Worm (Caenorhabditis elegans) whole organism, L4 larva: ENCODE measurements around the gene aqp-7.

Experiments
- F10B5.3 ChIP-seq: sonication (generic microtip); optimal IDR thresholded peaks from 2 replicates; lab custom pipeline; 2016; ENCODE audit warnings: mild to moderate bottlenecking, missing genetic modification characterization, missing compliant biosample characterization
- R02D3.7 ChIP-seq: fragments of 150-350 bp; sonication (generic microtip); optimal IDR thresholded peaks from 3 replicates; lab custom pipeline; 2014; ENCODE audit warnings: missing biosample characterization, missing genetic modification characterization
- Y105C5A.15 ChIP-seq: fragments of 200-800 bp; sonication (Bioruptor generic); IDR thresholded peaks from 2 replicates; pipeline ENCODE4 v1.3.6; 2022; ENCODE audit warnings: missing genetic modification characterization, missing compliant biosample characterization
- Y48G9A.11 ChIP-seq: fragments of 200-800 bp; sonication (Bioruptor generic); IDR thresholded peaks from 2 replicates; pipeline ENCODE4 v1.3.6; 2022; ENCODE audit warnings: missing genetic modification reagents, missing genetic modification characterization, missing compliant biosample characterization
- Y5F2A.4 ChIP-seq: fragments of 200-800 bp; sonication (Bioruptor generic); optimal IDR thresholded peaks from 2 replicates; lab custom pipeline; 2018; ENCODE audit warnings: mild to moderate bottlenecking, missing genetic modification characterization, missing compliant biosample characterization
- aha-1 ChIP-seq: fragments of 150-350 bp; peaks from one replicate; lab custom pipeline; 2014; ENCODE audit warnings: missing biosample characterization, missing genetic modification characterization
- attf-4 ChIP-seq: sonication (generic microtip); optimal IDR thresholded peaks from 3 replicates; lab custom pipeline; 2017; ENCODE audit warnings: missing biosample characterization, missing genetic modification characterization
- ceh-20 ChIP-seq: fragments of 200-800 bp; sonication (Bioruptor generic); IDR thresholded peaks from 2 replicates; pipeline ENCODE4 v1.3.6; 2022; ENCODE audit warnings: missing genetic modification reagents, missing genetic modification characterization, missing compliant biosample characterization
- ceh-28 ChIP-seq: fragments of 150-350 bp; optimal IDR thresholded peaks from 2 replicates; lab custom pipeline; 2014; ENCODE audit warnings: missing biosample characterization, missing genetic modification reagents, missing genetic modification characterization
- ces-1 ChIP-seq: fragments of 150-350 bp; sonication (generic microtip); optimal IDR thresholded peaks from 4 replicates; lab custom pipeline; 2014; ENCODE audit warnings: missing biosample characterization, missing genetic modification reagents, missing genetic modification characterization
- ctbp-1 ChIP-seq: fragments of 200-800 bp; sonication (Bioruptor generic); IDR thresholded peaks from 2 replicates; pipeline ENCODE4 v1.3.6; 2022; ENCODE audit warnings: missing genetic modification reagents, missing genetic modification characterization, missing compliant biosample characterization
- daf-19 ChIP-seq: fragments of 200-800 bp; sonication (Bioruptor generic); conservative IDR thresholded peaks from 2 replicates; pipeline ENCODE4 v1.3.6; 2022; ENCODE audit warnings: missing genetic modification characterization, missing compliant biosample characterization
- daf-8 ChIP-seq: fragments of 200-800 bp; sonication (Bioruptor generic); IDR thresholded peaks from 2 replicates; pipeline ENCODE4 v1.3.6; 2022; ENCODE audit warnings: missing genetic modification characterization, missing compliant biosample characterization
- dmd-6 ChIP-seq: fragments of 200-800 bp; sonication (Bioruptor generic); IDR thresholded peaks from 2 replicates; pipeline ENCODE4 v1.3.6; 2022; ENCODE audit warnings: missing genetic modification reagents, missing genetic modification characterization, missing compliant biosample characterization
- dpl-1 ChIP-seq: fragments of 150-350 bp; optimal IDR thresholded peaks from 2 replicates; lab custom pipeline; 2014; ENCODE audit warnings: missing biosample characterization, missing genetic modification reagents, missing genetic modification characterization
- dve-1 ChIP-seq: sonication (generic microtip); optimal IDR thresholded peaks from 2 replicates; lab custom pipeline; 2017; ENCODE audit warnings: antibody characterized with exemption, mild to moderate bottlenecking, missing genetic modification characterization, missing compliant biosample characterization; ENCODE audit not compliant: insufficient read depth
- fkh-10 ChIP-seq: fragments of 150-350 bp; optimal IDR thresholded peaks from 2 replicates; lab custom pipeline; 2014; ENCODE audit warnings: missing biosample characterization, missing genetic modification reagents, missing genetic modification characterization
- gei-8 ChIP-seq: fragments of 200-800 bp; sonication (Bioruptor generic); optimal IDR thresholded peaks from 2 replicates; lab custom pipeline; 2018; ENCODE audit warnings: mild to moderate bottlenecking, missing genetic modification characterization, missing compliant biosample characterization
- lin-13 ChIP-seq: fragments of 150-350 bp; optimal IDR thresholded peaks from 2 replicates; lab custom pipeline; 2014; ENCODE audit warnings: missing biosample characterization, missing genetic modification reagents, missing genetic modification characterization
- lin-15B ChIP-seq: fragments of 150-350 bp; sonication (generic microtip); optimal IDR thresholded peaks from 3 replicates; lab custom pipeline; 2014; ENCODE audit warnings: missing biosample characterization, missing genetic modification characterization
- lin-29 ChIP-seq: fragments of 200-800 bp; sonication (Bioruptor generic); IDR thresholded peaks from 2 replicates; pipeline ENCODE4 v1.3.6; 2022; ENCODE audit warnings: missing genetic modification reagents, missing genetic modification characterization, missing compliant biosample characterization
- mdl-1 ChIP-seq, 2 experiments: fragments of 150-350 bp in 1 of 2; sonication (generic microtip) in 1 of 2; optimal IDR thresholded peaks; 2 replicates each; lab custom pipeline; 2014 to 2017; ENCODE audit warnings: missing biosample characterization in 2 of 2, missing genetic modification characterization in 2 of 2
- mdt-29 ChIP-seq: fragments of 200-800 bp; sonication (Bioruptor generic); IDR thresholded peaks from 2 replicates; pipeline ENCODE4 v1.3.6; 2022; ENCODE audit warnings: missing genetic modification reagents, missing genetic modification characterization, missing compliant biosample characterization
- mxl-2 ChIP-seq: fragments of 200-800 bp; sonication (Bioruptor generic); conservative IDR thresholded peaks from 2 replicates; pipeline ENCODE4 v1.3.6; 2022; ENCODE audit warnings: missing genetic modification reagents, missing genetic modification characterization, missing compliant biosample characterization
- nhr-10 ChIP-seq: fragments of 150-350 bp; optimal IDR thresholded peaks from 2 replicates; lab custom pipeline; 2014; ENCODE audit warnings: missing biosample characterization, missing genetic modification characterization
- nhr-111 ChIP-seq: fragments of 200-800 bp; sonication (Bioruptor generic); optimal IDR thresholded peaks from 2 replicates; lab custom pipeline; 2018; ENCODE audit warnings: mild to moderate bottlenecking, missing genetic modification characterization, missing compliant biosample characterization
- nhr-25 ChIP-seq: sonication (generic microtip); optimal IDR thresholded peaks from 2 replicates; lab custom pipeline; 2017; ENCODE audit warnings: missing genetic modification characterization, mild to moderate bottlenecking, missing compliant biosample characterization, antibody characterized with exemption, moderate library complexity, borderline replicate concordance; ENCODE audit not compliant: insufficient read depth
- nhr-28 ChIP-seq: fragments of 150-350 bp; optimal IDR thresholded peaks from 2 replicates; lab custom pipeline; 2014; ENCODE audit warnings: missing biosample characterization, missing genetic modification characterization
- nhr-41 ChIP-seq: fragments of 200-800 bp; sonication (Bioruptor generic); IDR thresholded peaks from 2 replicates; pipeline ENCODE4 v1.3.6; 2022; ENCODE audit warnings: missing genetic modification reagents, missing genetic modification characterization, missing compliant biosample characterization
- nhr-48 ChIP-seq: sonication (generic microtip); optimal IDR thresholded peaks from 2 replicates; lab custom pipeline; 2016; ENCODE audit warnings: mild to moderate bottlenecking, missing genetic modification characterization, missing compliant biosample characterization
- nhr-76 ChIP-seq: fragments of 150-350 bp; optimal IDR thresholded peaks from 2 replicates; lab custom pipeline; 2014; ENCODE audit warnings: missing biosample characterization, missing genetic modification characterization
- nhr-77 ChIP-seq: fragments of 150-350 bp; optimal IDR thresholded peaks from 2 replicates; lab custom pipeline; 2014; ENCODE audit warnings: missing biosample characterization, missing genetic modification characterization
- php-3 ChIP-seq: fragments of 200-800 bp; sonication (Bioruptor generic); IDR thresholded peaks from 2 replicates; pipeline ENCODE4 v1.3.6; 2022; ENCODE audit warnings: missing genetic modification reagents, missing genetic modification characterization, missing compliant biosample characterization
- pqm-1 ChIP-seq: sonication (generic microtip); optimal IDR thresholded peaks from 2 replicates; lab custom pipeline; 2017; ENCODE audit warnings: missing biosample characterization, missing genetic modification characterization
- rbr-2 ChIP-seq: sonication (generic microtip); optimal IDR thresholded peaks from 2 replicates; lab custom pipeline; 2016; ENCODE audit warnings: missing genotype, missing genetic modification characterization, missing compliant biosample characterization
- set-16 ChIP-seq: fragments of 200-800 bp; sonication (Bioruptor generic); IDR thresholded peaks from 2 replicates; pipeline ENCODE4 v1.3.6; 2022; ENCODE audit warnings: missing genetic modification reagents, missing genetic modification characterization, missing compliant biosample characterization
- skn-1 ChIP-seq: fragments of 150-350 bp; optimal IDR thresholded peaks from 2 replicates; lab custom pipeline; 2014; ENCODE audit warnings: missing biosample characterization, missing genetic modification characterization
- snpc-1.2 ChIP-seq: fragments of 200-800 bp; sonication (Bioruptor generic); IDR thresholded peaks from 2 replicates; pipeline ENCODE4 v1.3.6; 2022; ENCODE audit warnings: missing genetic modification reagents, missing genetic modification characterization, missing compliant biosample characterization
- snpc-4 ChIP-seq: fragments of 150-350 bp; optimal IDR thresholded peaks from 2 replicates; lab custom pipeline; 2014; ENCODE audit warnings: missing biosample characterization, missing genetic modification characterization
- spr-1 ChIP-seq: sonication (generic microtip); optimal IDR thresholded peaks from 2 replicates; lab custom pipeline; 2016; ENCODE audit warnings: mild to moderate bottlenecking, missing genetic modification characterization, missing compliant biosample characterization
- spr-3 ChIP-seq: fragments of 200-800 bp; sonication (Bioruptor generic); optimal IDR thresholded peaks from 2 replicates; lab custom pipeline; 2018; ENCODE audit warnings: mild to moderate bottlenecking, missing genetic modification characterization, missing compliant biosample characterization
- tra-1 ChIP-seq: fragments of 200-800 bp; sonication (Bioruptor generic); IDR thresholded peaks from 2 replicates; pipeline ENCODE4 v1.3.6; 2022; ENCODE audit warnings: missing genetic modification reagents, missing genetic modification characterization, missing compliant biosample characterization
- unc-39 ChIP-seq: sonication (generic microtip); optimal IDR thresholded peaks from 2 replicates; lab custom pipeline; 2017; ENCODE audit warnings: missing biosample characterization, missing genetic modification characterization
- unc-62 ChIP-seq, 3 experiments: fragments of 150-350 bp in 1 of 3; sonication (generic microtip); optimal IDR thresholded peaks in 2 of 3; peaks in 1 of 3; 1 replicate in 1 of 3; 2 replicates in 2 of 3; lab custom pipeline; 2014 to 2017; ENCODE audit warnings: missing biosample characterization in 3 of 3, missing genetic modification characterization in 3 of 3, missing genetic modification reagents in 3 of 3, missing genotype in 1 of 3
- vab-7 ChIP-seq: fragments of 200-800 bp; sonication (Bioruptor generic); IDR thresholded peaks from 2 replicates; pipeline ENCODE4 v1.3.6; 2022; ENCODE audit warnings: missing genetic modification reagents, missing genetic modification characterization, missing compliant biosample characterization
- zfp-2 ChIP-seq: sonication (generic microtip); optimal IDR thresholded peaks from 2 replicates; lab custom pipeline; 2016; ENCODE audit warnings: mild to moderate bottlenecking, missing genetic modification characterization, missing compliant biosample characterization
- zip-11 ChIP-seq: fragments of 200-800 bp; sonication (Bioruptor generic); IDR thresholded peaks from 2 replicates; pipeline ENCODE4 v1.3.6; 2022; ENCODE audit warnings: missing genetic modification characterization, missing compliant biosample characterization

Gene aqp-7

ce11 chrX:3051315-3051993 is 26.6 kb downstream of the aqp-7 start:
- TF ChIP-seq daf-8 (GFP tag; lab: Robert Waterston, UW) = no peak
- no peak for TF ChIP-seq nhr-10
- no peak for TF ChIP-seq F10B5.3 (tag; lab: Kevin White, UChicago)
- TF ChIP-seq aha-1 = peak; percentile 93
- peak; percentile 38 for TF ChIP-seq fkh-10 (GFP tag; lab: Kevin White, UChicago)
- TF ChIP-seq ctbp-1 (GFP tag; lab: Robert Waterston, UW) = 0 out of 2 replicates have a peak, but pooled peaks have one; percentile 38
- peak; percentile 80 for TF ChIP-seq ces-1 (GFP tag; lab: Kevin White, UChicago)

DNA sequence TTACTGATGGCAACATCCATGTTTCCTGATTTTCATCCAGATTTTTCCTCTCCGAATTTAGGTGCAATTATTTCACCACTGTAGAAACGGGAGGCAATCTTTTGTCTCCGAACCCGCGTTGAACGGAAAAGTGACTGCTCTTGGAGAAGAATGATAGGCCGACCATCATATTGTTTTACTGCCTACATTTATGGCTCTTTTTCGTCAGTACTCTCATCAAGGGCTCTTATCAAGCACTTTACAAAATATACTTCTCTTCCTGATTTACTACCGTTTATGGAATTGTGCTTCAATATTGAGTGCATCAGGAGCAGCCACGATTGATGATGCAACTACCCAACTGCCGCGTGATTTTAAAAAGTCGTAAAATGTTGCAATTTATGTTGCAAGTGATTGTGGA is 29.5 kb downstream of the aqp-7 start:
- TF ChIP-seq tra-1 (GFP tag; lab: Robert Waterston, UW) = 0 out of 2 replicates have a peak, but pooled peaks have one; percentile 16
- no peak for TF ChIP-seq R02D3.7 (tag; lab: Kevin White, UChicago)
- no peak for TF ChIP-seq vab-7 (GFP tag; lab: Robert Waterston, UW)
- peak; percentile 8 for TF ChIP-seq nhr-28 (tag; lab: Kevin White, UChicago)
- no peak for TF ChIP-seq dve-1
- TF ChIP-seq pqm-1 = no peak
- no peak for TF ChIP-seq lin-13 (GFP tag; lab: Kevin White, UChicago)
- TF ChIP-seq rbr-2 (tag; lab: Kevin White, UChicago) = no peak
- TF ChIP-seq php-3 = peak; percentile 79
- TF ChIP-seq spr-3 = no peak
- TF ChIP-seq nhr-25 = no peak
- peak; percentile 62; the same call in 1 of the 2 replicates for TF ChIP-seq ceh-20 (GFP tag; lab: Robert Waterston, UW)
- TF ChIP-seq spr-1 = no peak
- no peak for TF ChIP-seq dpl-1 (GFP tag; lab: Kevin White, UChicago)
- no peak for TF ChIP-seq set-16 (GFP tag; lab: Robert Waterston, UW)
- TF ChIP-seq Y5F2A.4 (GFP tag; lab: Kevin White, UChicago) = no peak
- TF ChIP-seq skn-1 (tag; lab: Kevin White, UChicago) = no peak
- no peak for TF ChIP-seq ctbp-1 (GFP tag; lab: Robert Waterston, UW)
- TF ChIP-seq attf-4 (tag; lab: Kevin White, UChicago) = no peak
- TF ChIP-seq zip-11 = no peak
- TF ChIP-seq dmd-6 (GFP tag; lab: Robert Waterston, UW) = peak; percentile 39
- TF ChIP-seq unc-62 (GFP tag; optimal IDR thresholded peaks at IDR 0.05 in 1 of 2; lab: Kevin White, UChicago) = peak in 1 of 2 experiments; percentile 27
- TF ChIP-seq unc-62 (tag; optimal IDR thresholded peaks at IDR 0.05; lab: Kevin White, UChicago) = no peak
- TF ChIP-seq nhr-77 (tag; lab: Kevin White, UChicago) = no peak
- no peak for TF ChIP-seq nhr-41
- TF ChIP-seq fkh-10 (GFP tag; lab: Kevin White, UChicago) = no peak
- peak; percentile 51 for TF ChIP-seq nhr-48 (tag; lab: Kevin White, UChicago)
- no peak for TF ChIP-seq snpc-4 (tag; lab: Kevin White, UChicago)
- TF ChIP-seq Y105C5A.15 (GFP tag; lab: Robert Waterston, UW) = no peak

DNA sequence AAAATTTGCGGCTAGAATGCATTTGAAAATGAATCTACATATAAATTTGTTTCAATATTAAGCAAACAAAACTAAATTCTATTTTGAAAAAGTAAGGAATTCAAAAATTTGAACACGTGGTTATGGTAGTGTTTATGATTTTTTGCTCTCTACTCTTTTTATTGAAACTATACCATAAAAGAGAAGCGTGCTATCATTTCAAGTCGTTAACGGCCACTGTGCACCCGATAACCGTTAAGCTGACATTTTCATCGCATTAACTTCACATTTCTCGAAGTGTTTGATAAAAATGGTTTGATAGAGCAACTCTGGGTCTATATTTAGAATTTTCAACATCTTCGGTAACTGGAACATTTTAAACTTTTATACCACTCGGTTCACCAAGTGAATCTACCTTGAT is 29.9 kb downstream of the aqp-7 start, which contains the start of gene twk-26:
TSS of gene twk-26 (minus strand) at position 23 of the 400 bp plus-strand sequence.
- TF ChIP-seq ctbp-1 (GFP tag; lab: Robert Waterston, UW) = no peak
- TF ChIP-seq zfp-2 (tag; lab: Kevin White, UChicago) = no peak
- no peak for TF ChIP-seq Y5F2A.4 (GFP tag; lab: Kevin White, UChicago)
- TF ChIP-seq pqm-1 = peak; percentile 83
- TF ChIP-seq Y48G9A.11 (GFP tag; lab: Robert Waterston, UW) = no peak
- peak; percentile 17 for TF ChIP-seq dve-1
- TF ChIP-seq nhr-76 (tag; lab: Kevin White, UChicago) = no peak
- TF ChIP-seq unc-39 = no peak
- TF ChIP-seq mdt-29 (GFP tag; lab: Robert Waterston, UW) = no peak
- TF ChIP-seq snpc-1.2 (GFP tag; lab: Robert Waterston, UW) = no peak
- no peak for TF ChIP-seq ceh-28 (tag; lab: Kevin White, UChicago)
- no peak for TF ChIP-seq mxl-2
- TF ChIP-seq fkh-10 (GFP tag; lab: Kevin White, UChicago) = no peak
- peak; percentile 16 for TF ChIP-seq nhr-48 (tag; lab: Kevin White, UChicago)
- no peak for TF ChIP-seq lin-29 (GFP tag; lab: Robert Waterston, UW)
- 0 out of 2 replicates have a peak, but pooled peaks have one; percentile 5 for TF ChIP-seq php-3
- TF ChIP-seq lin-13 (GFP tag; lab: Kevin White, UChicago) = no peak
- no peak for TF ChIP-seq daf-19 (GFP tag; lab: Robert Waterston, UW)
- no peak for TF ChIP-seq mdl-1 (tag; optimal IDR thresholded peaks at IDR 0.05; lab: Kevin White, UChicago)
- no peak for TF ChIP-seq nhr-111 (GFP tag; lab: Kevin White, UChicago)
- no peak for TF ChIP-seq gei-8 (GFP tag; lab: Kevin White, UChicago)
- no peak for TF ChIP-seq snpc-4 (tag; lab: Kevin White, UChicago)
- TF ChIP-seq lin-15B = no peak
- no peak for TF ChIP-seq tra-1 (GFP tag; lab: Robert Waterston, UW)
